Worm (Caenorhabditis elegans) whole organism, L1 larva: ENCODE data around the gene nmr-2.

Experiments
- lin-35 ChIP-seq, 2 experiments: fragments of 150-350 bp; optimal IDR thresholded peaks; 2 replicates each; lab custom pipeline; 2014; ENCODE audit warnings: missing biosample characterization in 2 of 2, missing genetic modification characterization in 2 of 2, missing genetic modification reagents in 2 of 2

nmr-2 gene

DNA sequence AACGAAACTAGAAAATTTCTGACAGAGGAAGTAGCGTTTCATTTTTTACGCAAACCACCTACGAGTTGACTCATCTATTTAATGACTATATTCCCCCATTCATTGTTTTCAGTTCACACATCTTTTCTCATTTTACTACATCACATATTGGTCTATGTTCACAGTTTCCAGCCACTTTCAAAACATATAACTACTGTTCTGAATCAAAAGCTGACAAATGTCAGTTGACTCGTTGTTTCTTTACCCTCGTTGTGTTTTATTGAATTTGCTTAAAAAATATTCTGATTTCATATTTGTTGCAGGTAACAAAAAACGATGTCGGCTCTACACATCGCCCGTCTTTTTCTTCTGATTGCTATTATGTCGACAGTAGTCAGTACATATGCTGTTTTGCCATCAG lies 40.3 kb downstream of the nmr-2 start, which contains the start of gene nlp-59 (continued):
- TF ChIP-seq lin-35 (GFP tag; optimal IDR thresholded peaks at IDR 0.05; lab: Kevin White, UChicago), result no peak
